Worm (Caenorhabditis elegans): ENCODE data around the gene T06D8.2.
A peak's percentile ranks its signal among the peaks of the same experiment; 100 is the strongest.

Gene T06D8.2

DNA sequence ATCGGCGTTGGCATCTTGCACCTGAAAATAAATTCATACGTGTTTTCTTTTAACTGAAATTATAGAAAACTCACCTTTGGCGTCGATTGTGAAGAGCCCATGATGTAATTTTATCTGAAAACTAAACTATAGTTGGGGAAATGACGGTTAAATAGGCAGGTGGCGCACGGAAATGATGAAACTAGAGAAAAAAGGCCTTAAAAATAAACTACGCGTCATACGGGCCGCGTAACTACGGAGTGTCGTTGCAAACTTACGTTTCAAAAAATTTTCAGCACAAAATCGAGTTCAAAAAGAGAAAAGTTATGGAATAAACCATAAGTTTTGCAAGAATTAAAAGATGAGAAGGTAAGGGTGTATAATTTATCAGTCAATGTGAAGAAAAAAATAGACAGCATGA, 9.8 kb downstream of the T06D8.2 start, which contains the start of gene cchl-1 (continued):
- TF ChIP-seq rec-8 (tag; optimal IDR thresholded peaks at IDR 0.05) (no peak), nhr-80 (tag; optimal IDR thresholded peaks at IDR 0.05) (peak; percentile 17), F22D6.2 (tag; optimal IDR thresholded peaks at IDR 0.05) (no peak), gei-17 (GFP tag; optimal IDR thresholded peaks at IDR 0.05) (no peak), F57A8.1 (GFP tag; optimal IDR thresholded peaks at IDR 0.05) (no peak), snpc-3.4 (tag; optimal IDR thresholded peaks at IDR 0.05) (peak; percentile 37), dpff-1 (tag; optimal IDR thresholded peaks at IDR 0.05) (no peak), egl-18 (GFP tag; IDR thresholded peaks at IDR 0.05) (no peak), lsy-27 (tag; optimal IDR thresholded peaks at IDR 0.05; ENCODE audit: borderline replicate concordance, insufficient read depth) (no peak), hrde-1 (tag; optimal IDR thresholded peaks at IDR 0.05; ENCODE audit: borderline replicate concordance) (no peak), attf-5 (GFP tag; optimal IDR thresholded peaks at IDR 0.05) (peak; percentile 6), rcor-1 (GFP tag; IDR thresholded peaks at IDR 0.05) (no peak)

- TF ChIP-seq madf-6 (GFP tag; IDR thresholded peaks at IDR 0.05) (peak; percentile 65; the same call in 1 of the 2 replicates), egrh-3 (GFP tag; IDR thresholded peaks at IDR 0.05) (no peak), K12H6.12 (tag; optimal IDR thresholded peaks at IDR 0.05) (no peak), lin-54 (GFP tag; optimal IDR thresholded peaks at IDR 0.05) (peak; percentile 44), lin-40 (tag; optimal IDR thresholded peaks at IDR 0.05) (no peak), ztf-25 (GFP tag; IDR thresholded peaks at IDR 0.05) (no peak), Y53G8AR.9 (GFP tag; conservative IDR thresholded peaks at IDR 0.05) (peak; percentile 70), snpc-1.3 (tag; optimal IDR thresholded peaks at IDR 0.05; ENCODE audit: insufficient read depth) (peak; percentile 30), hrde-1 (tag; optimal IDR thresholded peaks at IDR 0.05; ENCODE audit: borderline replicate concordance) (no peak), madf-8 (GFP tag; conservative IDR thresholded peaks at IDR 0.05) (peak; percentile 14; the same call in 1 of the 2 replicates), nfya-2 (GFP tag; IDR thresholded peaks at IDR 0.05) (0 out of 2 replicates have a peak, but pooled peaks have one; percentile 24), ekl-4 (GFP tag; IDR thresholded peaks at IDR 0.05) (0 out of 2 replicates have a peak, but pooled peaks have one; percentile 12), B0261.1 (tag; optimal IDR thresholded peaks at IDR 0.05) (no peak), nhr-27 (tag; optimal IDR thresholded peaks at IDR 0.05) (no peak), ama-1 (optimal IDR thresholded peaks at IDR 0.05) (no peak), ama-1 (GFP tag; optimal IDR thresholded peaks at IDR 0.05) (peak in 1 of 2 experiments; percentile 6), F49E8.2 (tag; optimal IDR thresholded peaks at IDR 0.05; ENCODE audit: insufficient read depth) (no peak), F10E7.11 (tag; optimal IDR thresholded peaks at IDR 0.05) (peak; percentile 35), C17E4.6 (GFP tag; IDR thresholded peaks at IDR 0.05) (0 out of 2 replicates have a peak, but pooled peaks have one; percentile 25), hsf-1 (GFP tag; IDR thresholded peaks at IDR 0.05) (peak; percentile 62), Y95B8A.8 (GFP tag; IDR thresholded peaks at IDR 0.05) (peak; percentile 42; the same call in 1 of the 2 replicates), lag-1 (GFP tag; IDR thresholded peaks at IDR 0.05) (peak; percentile 9; the same call in 1 of the 2 replicates), ztf-28 (GFP tag; IDR thresholded peaks at IDR 0.05) (no peak), cebp-1 (GFP tag; IDR thresholded peaks at IDR 0.05) (no peak), cebp-1 (tag; optimal IDR thresholded peaks at IDR 0.05) (peak; percentile 33), xnd-1 (tag; optimal IDR thresholded peaks at IDR 0.05) (peak; percentile 13), mcd-1 (GFP tag; IDR thresholded peaks at IDR 0.05) (peak; percentile 37; the same call in 1 of the 2 replicates), madf-10 (tag; optimal IDR thresholded peaks at IDR 0.05) (no peak), ceh-58 (GFP tag; IDR thresholded peaks at IDR 0.05) (no peak), lin-26 (GFP tag; IDR thresholded peaks at IDR 0.05) (peak; percentile 22; the same call in 1 of the 2 replicates), T26A5.8 (tag; optimal IDR thresholded peaks at IDR 0.05) (no peak), hmg-1.2 (GFP tag; IDR thresholded peaks at IDR 0.05) (peak; percentile 8; the same call in 1 of the 2 replicates), aptf-2 (GFP tag; conservative IDR thresholded peaks at IDR 0.05) (no peak), madf-3 (GFP tag; IDR thresholded peaks at IDR 0.05) (peak; percentile 57), ceh-79 (tag; optimal IDR thresholded peaks at IDR 0.05) (no peak), tbp1 (GFP tag; optimal IDR thresholded peaks at IDR 0.05) (peak; percentile 5)
Measured at ce11 chrII:11237099-11237498, 10.6 kb downstream of the T06D8.2 start, which contains the start of gene fndc-1. fndc-1 (minus strand) TSS chrII:11237325.

All from whole organism, young adult.